Worm (Caenorhabditis elegans) whole organism, L3 larva: ENCODE results near the gene col-33.

Experiments used
- jun-1 ChIP-seq: fragments of 150-350 bp; optimal IDR thresholded peaks from 2 replicates; lab custom pipeline; 2014; ENCODE audit warnings: missing biosample characterization, missing genetic modification reagents, missing genetic modification characterization
- nfya-1 ChIP-seq: sonication (generic microtip); optimal IDR thresholded peaks from 2 replicates; lab custom pipeline; 2017; ENCODE audit warnings: missing genetic modification characterization, mild to moderate bottlenecking, missing compliant biosample characterization, antibody characterized with exemption, moderate library complexity; ENCODE audit not compliant: insufficient read depth
- nhr-76 ChIP-seq: fragments of 150-350 bp; sonication (generic microtip); optimal IDR thresholded peaks from 5 replicates; lab custom pipeline; 2014; ENCODE audit warnings: missing biosample characterization, missing genetic modification characterization
- sea-2 ChIP-seq: fragments of 150-350 bp; sonication (generic microtip); optimal IDR thresholded peaks from 4 replicates; lab custom pipeline; 2014; ENCODE audit warnings: missing biosample characterization, missing genetic modification reagents, missing genetic modification characterization
- ztf-4 ChIP-seq: fragments of 150-350 bp; optimal IDR thresholded peaks from 2 replicates; lab custom pipeline; 2014; ENCODE audit warnings: missing biosample characterization, missing genetic modification characterization

ce11 chrIV:4272167-4272566, 9.1 kb downstream of the col-33 start, which contains the start of gene F36A4.1:
- no peak for TF ChIP-seq jun-1 (tag; lab: Kevin White, UChicago)
- no peak for TF ChIP-seq sea-2 (GFP tag; lab: Kevin White, UChicago)
- no peak for TF ChIP-seq nhr-76 (tag; lab: Kevin White, UChicago)
- no peak for TF ChIP-seq ztf-4
- TF ChIP-seq nfya-1: no peak
